Worm (Caenorhabditis elegans) whole organism, midembryonic: ENCODE measurements around the gene nlp-31.

Experiments used
- T22C8.4 ChIP-seq: fragments of 200-800 bp; sonication (Bioruptor generic); IDR thresholded peaks from 2 replicates; pipeline ENCODE4 v1.3.6; 2022; ENCODE audit warnings: missing genetic modification characterization, missing compliant biosample characterization
- cog-1 ChIP-seq: sonication (generic microtip); optimal IDR thresholded peaks from 2 replicates; lab custom pipeline; 2016; ENCODE audit warnings: missing genetic modification characterization, missing compliant biosample characterization
- flt-1 ChIP-seq: fragments of 200-800 bp; sonication (Bioruptor generic); IDR thresholded peaks from 2 replicates; pipeline ENCODE4 v1.3.6; 2022; ENCODE audit warnings: missing genetic modification characterization, missing compliant biosample characterization
- klf-2 ChIP-seq: fragments of 200-800 bp; sonication (Bioruptor generic); conservative IDR thresholded peaks from 2 replicates; pipeline ENCODE4 v1.3.6; 2022; ENCODE audit warnings: missing genetic modification reagents, missing genetic modification characterization, missing compliant biosample characterization
- med-1 ChIP-seq: sonication (generic microtip); optimal IDR thresholded peaks from 2 replicates; lab custom pipeline; 2017; ENCODE audit warnings: missing genetic modification characterization, mild to moderate bottlenecking, missing compliant biosample characterization, antibody characterized with exemption, missing genetic modification reagents; ENCODE audit not compliant: insufficient read depth
- ref-1 ChIP-seq: fragments of 200-800 bp; sonication (Bioruptor generic); conservative IDR thresholded peaks from 2 replicates; pipeline ENCODE4 v1.3.6; 2022; ENCODE audit warnings: missing genetic modification reagents, missing genetic modification characterization, missing compliant biosample characterization
- tab-1 ChIP-seq: fragments of 200-800 bp; sonication (Bioruptor generic); IDR thresholded peaks from 2 replicates; pipeline ENCODE4 v1.3.6; 2022; ENCODE audit warnings: missing genetic modification characterization, missing compliant biosample characterization
- ztf-23 ChIP-seq: fragments of 200-800 bp; sonication (Bioruptor generic); IDR thresholded peaks from 2 replicates; pipeline ENCODE4 v1.3.6; 2022; ENCODE audit warnings: missing genetic modification reagents, missing genetic modification characterization, missing compliant biosample characterization
- ztf-29 ChIP-seq: fragments of 200-800 bp; sonication (Bioruptor generic); IDR thresholded peaks from 2 replicates; pipeline ENCODE4 v1.3.6; 2022; ENCODE audit warnings: missing genetic modification reagents, missing genetic modification characterization, missing compliant biosample characterization

nlp-31 gene

DNA sequence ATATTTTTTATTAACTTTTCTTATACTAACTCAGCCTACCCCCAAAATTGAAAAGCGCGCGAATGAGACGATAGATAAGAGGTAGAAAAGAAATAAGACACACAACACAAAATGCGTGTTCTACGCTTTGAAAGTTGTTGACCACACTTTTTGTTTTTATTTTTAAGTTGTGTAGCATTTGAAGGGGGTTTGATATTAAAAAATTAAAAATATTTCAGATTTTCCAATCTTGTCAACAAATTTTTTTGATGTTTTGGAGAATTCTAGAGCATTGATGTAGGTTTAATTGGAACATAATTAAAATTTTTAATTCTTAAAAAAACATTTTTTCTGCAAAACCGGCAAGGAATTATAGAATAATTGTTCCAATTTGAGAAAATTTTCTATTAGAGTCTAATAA, 18.6 kb upstream of the nlp-31 start, which contains the start of gene cyp-34A6:
TSS of gene cyp-34A6 (minus strand) at position 101 of the 400 bp plus-strand sequence.
- TF ChIP-seq flt-1 (GFP tag; lab: Robert Waterston, UW) (no peak), tab-1 (GFP tag; lab: Robert Waterston, UW) (no peak), ztf-23 (GFP tag; lab: Robert Waterston, UW) (no peak), T22C8.4 (GFP tag; lab: Robert Waterston, UW) (no peak), klf-2 (GFP tag; lab: Robert Waterston, UW) (no peak), cog-1 (no peak), med-1 (no peak), ztf-29 (no peak), ref-1 (GFP tag; lab: Robert Waterston, UW) (no peak)

DNA sequence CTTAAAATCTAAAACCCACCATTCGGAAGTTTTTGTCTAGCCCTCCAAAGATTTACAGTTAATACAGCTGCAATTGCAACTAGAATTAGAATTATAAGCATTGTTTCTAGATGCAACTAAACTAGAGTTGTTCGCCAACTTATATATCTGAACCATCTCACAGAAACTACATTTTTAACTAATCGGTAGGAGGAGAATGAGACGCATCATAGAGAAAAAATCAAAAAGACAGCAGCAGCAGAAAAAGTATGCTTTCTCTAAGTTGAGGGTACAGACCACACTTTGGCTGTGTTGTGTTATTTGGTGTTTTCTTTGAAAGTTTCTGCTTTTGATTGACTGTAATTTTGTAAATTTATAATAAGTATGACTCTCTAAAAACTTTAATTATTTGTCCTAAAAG, 16.1 kb upstream of the nlp-31 start, which contains the start of gene cyp-34A7:
TSS of gene cyp-34A7 (minus strand) at position 101 of the 400 bp plus-strand sequence.
- no peak for TF ChIP-seq ztf-23 (GFP tag; lab: Robert Waterston, UW)

DNA sequence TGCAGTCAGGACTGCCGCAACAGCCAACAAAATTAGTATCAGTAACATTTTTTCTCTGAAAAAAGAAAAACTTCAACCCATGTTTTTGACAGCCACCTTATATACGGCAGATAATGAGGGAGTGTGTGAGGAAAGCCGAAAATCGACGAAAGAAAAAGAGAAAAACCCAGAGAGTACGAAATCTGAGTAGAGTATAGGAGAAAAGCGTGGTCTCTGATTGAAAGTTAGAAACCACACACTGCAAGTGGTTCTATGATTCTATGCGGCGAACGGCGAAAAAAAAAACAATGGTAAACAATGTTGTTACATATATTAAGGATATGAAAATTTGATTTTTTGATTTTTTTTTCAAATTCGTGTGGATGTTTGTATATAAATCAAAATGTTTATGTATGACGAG, 12.1 kb upstream of the nlp-31 start, which contains the start of gene cyp-34A8:
TSS of gene cyp-34A8 (minus strand) at position 62 of the 400 bp plus-strand sequence.
- TF ChIP-seq ref-1 (GFP tag; lab: Robert Waterston, UW) (no peak), med-1 (no peak), ztf-29 (no peak)

DNA sequence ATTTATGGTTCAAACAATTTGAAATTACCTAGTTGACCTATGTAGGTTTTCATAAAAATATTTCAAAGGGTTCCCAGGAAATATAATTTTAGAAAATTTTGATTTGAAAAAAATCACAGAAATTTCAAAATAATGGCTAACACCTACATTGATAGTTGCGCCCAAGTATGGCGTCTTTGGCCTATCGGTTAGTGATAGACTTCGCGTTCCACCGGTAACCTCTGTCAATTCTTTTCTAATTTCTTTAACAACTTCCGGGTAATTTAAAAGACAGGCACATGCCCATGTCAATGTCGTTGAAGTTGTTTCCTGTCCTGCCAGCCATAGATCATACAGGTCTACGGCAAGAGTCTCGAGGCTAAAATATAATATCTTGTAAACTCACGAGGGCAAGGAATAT, 10.9 kb upstream of the nlp-31 start:
- TF ChIP-seq klf-2 (GFP tag; lab: Robert Waterston, UW), result no peak
- TF ChIP-seq med-1, result no peak
- TF ChIP-seq tab-1 (GFP tag; lab: Robert Waterston, UW), result no peak

DNA sequence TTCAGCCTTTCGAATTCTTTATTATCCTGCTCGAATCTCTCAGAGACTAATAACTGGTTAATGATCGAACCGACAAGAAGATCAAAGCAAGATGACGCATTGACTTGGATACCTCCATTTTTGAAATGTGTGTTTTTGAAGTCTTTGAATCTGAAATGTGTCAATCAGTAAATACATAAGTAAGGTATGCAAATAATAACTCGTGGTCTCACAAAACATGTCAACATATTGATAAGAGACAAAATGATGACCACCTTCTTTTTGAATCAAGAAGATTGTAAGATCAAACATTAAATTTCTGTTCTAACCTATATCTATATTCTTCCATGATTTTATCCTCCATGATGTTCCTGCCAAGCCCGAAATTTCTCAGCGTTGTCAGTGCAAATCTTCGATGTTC, 10.2 kb upstream of the nlp-31 start:
- TF ChIP-seq tab-1 (GFP tag; lab: Robert Waterston, UW) (no peak), ref-1 (GFP tag; lab: Robert Waterston, UW) (no peak), klf-2 (GFP tag; lab: Robert Waterston, UW) (no peak), med-1 (no peak), cog-1 (no peak), flt-1 (GFP tag; lab: Robert Waterston, UW) (no peak), T22C8.4 (GFP tag; lab: Robert Waterston, UW) (no peak), ztf-29 (no peak)

DNA sequence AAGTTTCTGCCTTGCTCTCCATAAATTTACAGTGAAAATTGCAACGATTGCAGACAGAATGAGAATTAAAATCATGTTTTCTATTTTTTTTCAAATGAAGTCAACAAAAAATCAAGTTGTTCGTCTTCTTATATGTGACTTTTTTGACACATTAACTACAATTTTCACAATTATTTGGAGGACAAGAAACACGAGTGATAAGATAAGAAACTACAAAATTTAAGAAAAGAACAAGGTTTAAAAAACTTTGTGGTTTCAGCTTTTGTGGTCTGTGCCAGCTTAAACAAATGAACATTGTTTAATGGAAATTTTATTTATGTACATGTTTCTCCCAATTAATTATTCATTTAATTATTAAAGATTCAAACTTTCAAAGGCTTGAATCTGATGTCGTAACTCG, 9.4 kb upstream of the nlp-31 start, which contains the start of gene cyp-34A9:
TSS of gene cyp-34A9 (minus strand) at position 131 of the 400 bp plus-strand sequence.
- TF ChIP-seq klf-2 (GFP tag; lab: Robert Waterston, UW), result no peak
- no peak for TF ChIP-seq tab-1 (GFP tag; lab: Robert Waterston, UW)
- no peak for TF ChIP-seq ztf-29
- no peak for TF ChIP-seq T22C8.4 (GFP tag; lab: Robert Waterston, UW)
- TF ChIP-seq ref-1 (GFP tag; lab: Robert Waterston, UW), result no peak
- no peak for TF ChIP-seq flt-1 (GFP tag; lab: Robert Waterston, UW)
- no peak for TF ChIP-seq cog-1
- no peak for TF ChIP-seq ztf-23 (GFP tag; lab: Robert Waterston, UW)
- TF ChIP-seq med-1, result no peak

DNA sequence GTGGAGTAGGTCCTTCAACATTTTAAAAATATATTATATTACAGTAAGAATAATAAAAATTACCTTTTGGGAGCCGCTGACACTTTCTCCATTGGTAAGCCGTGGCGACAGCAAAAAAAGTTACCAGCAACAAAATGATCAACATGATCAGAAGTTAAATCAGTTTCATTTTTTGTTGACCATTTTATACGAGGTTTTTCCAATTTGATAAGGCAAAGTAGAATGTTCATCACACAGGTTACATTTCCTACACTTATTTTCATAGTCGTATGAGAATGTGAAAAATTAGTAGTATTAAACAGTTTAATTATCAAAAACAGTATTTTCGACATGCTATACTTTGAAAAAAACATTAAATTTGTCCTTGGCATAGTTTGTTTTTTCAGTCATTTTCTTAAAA, 7.0 kb upstream of the nlp-31 start, which contains the start of gene cyp-34A10:
TSS of gene cyp-34A10 (minus strand) at position 146 of the 400 bp plus-strand sequence.
- TF ChIP-seq cog-1 (no peak), ztf-29 (no peak), flt-1 (GFP tag; lab: Robert Waterston, UW) (no peak)

DNA sequence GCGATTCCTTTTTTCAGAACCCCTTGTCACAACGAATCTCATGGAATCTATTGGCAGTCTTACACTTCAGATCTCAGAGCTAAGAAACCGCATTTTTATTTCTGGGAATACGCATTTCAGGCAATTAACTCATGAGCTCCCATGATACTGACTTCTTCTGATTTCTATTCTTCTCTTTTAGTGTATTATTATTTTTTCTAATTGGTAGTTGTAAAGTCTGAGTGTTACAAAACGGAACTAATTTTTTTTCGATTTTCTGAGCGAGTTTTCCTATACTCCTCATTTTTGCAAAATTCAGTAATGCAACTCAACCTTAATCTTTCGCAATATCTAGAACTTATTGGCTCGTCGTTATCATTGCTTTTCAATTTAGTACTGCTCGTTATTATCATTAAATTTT, 5.5 kb upstream of the nlp-31 start, which contains the start of gene str-82:
TSS of gene str-82 (plus strand) at position 301 of the 400 bp plus-strand sequence.
- TF ChIP-seq klf-2 (GFP tag; lab: Robert Waterston, UW), result no peak
- TF ChIP-seq ref-1 (GFP tag; lab: Robert Waterston, UW), result no peak
- no peak for TF ChIP-seq tab-1 (GFP tag; lab: Robert Waterston, UW)
- TF ChIP-seq cog-1, result no peak
- no peak for TF ChIP-seq ztf-29
- TF ChIP-seq flt-1 (GFP tag; lab: Robert Waterston, UW), result no peak
- no peak for TF ChIP-seq ztf-23 (GFP tag; lab: Robert Waterston, UW)
- TF ChIP-seq T22C8.4 (GFP tag; lab: Robert Waterston, UW), result no peak
- TF ChIP-seq med-1, result no peak

DNA sequence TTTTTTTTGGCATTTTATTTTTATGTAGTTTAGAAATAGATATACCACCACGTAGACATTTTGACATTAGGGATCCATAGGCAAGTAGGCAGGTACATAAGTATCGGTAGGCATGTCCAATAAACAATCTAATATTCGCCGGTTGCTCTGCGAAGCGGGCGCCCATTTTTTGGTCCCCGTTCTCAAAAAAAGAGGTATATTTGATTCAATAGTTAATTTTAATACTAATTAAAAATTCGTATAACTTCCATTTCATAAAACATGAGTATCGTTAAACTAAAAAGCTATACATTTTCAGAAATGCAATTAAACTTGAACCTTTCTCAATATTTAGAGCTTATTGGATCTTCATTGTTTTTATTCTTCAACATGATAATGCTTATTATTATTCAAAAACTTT, 2.9 kb upstream of the nlp-31 start, which contains the start of gene str-83:
TSS of gene str-83 (plus strand) at position 301 of the 400 bp plus-strand sequence.
- TF ChIP-seq ztf-29 (no peak), T22C8.4 (GFP tag; lab: Robert Waterston, UW) (no peak), ztf-23 (GFP tag; lab: Robert Waterston, UW) (no peak), flt-1 (GFP tag; lab: Robert Waterston, UW) (no peak), tab-1 (GFP tag; lab: Robert Waterston, UW) (no peak), cog-1 (no peak), ref-1 (GFP tag; lab: Robert Waterston, UW) (no peak), med-1 (no peak), klf-2 (GFP tag; lab: Robert Waterston, UW) (no peak)

DNA sequence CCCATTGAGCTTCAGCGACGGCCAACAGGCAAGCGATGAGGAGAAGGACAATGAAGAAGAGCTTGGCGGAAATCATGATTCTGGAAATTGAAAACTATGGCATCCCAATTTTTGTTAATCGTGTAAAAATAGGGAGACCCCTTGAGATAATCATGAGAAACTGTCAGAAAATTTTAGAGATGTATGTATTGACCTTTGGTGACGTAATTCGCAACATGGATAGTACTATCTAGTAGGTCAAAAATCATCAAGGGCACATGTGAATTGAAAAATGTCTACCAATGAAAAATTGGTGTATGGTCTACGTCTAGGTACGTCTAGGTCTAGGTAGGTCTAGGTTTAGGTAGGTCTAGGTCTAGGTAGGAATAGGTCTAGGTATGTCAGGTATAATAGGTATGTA, 802 bp upstream of the nlp-31 start, which contains the start of gene nlp-34:
TSS of gene nlp-34 (minus strand) at position 82 of the 400 bp plus-strand sequence.
- TF ChIP-seq ztf-29 (no peak), klf-2 (GFP tag; lab: Robert Waterston, UW) (no peak), cog-1 (no peak), T22C8.4 (GFP tag; lab: Robert Waterston, UW) (no peak), ztf-23 (GFP tag; lab: Robert Waterston, UW) (no peak), ref-1 (GFP tag; lab: Robert Waterston, UW) (no peak)
